Fruit fly (Drosophila melanogaster) whole organism, prepupa: ENCODE data around the gene Lipt2.

Experiments
- Blimp-1 ChIP-seq: fragments of 200-800 bp; sonication (Bioruptor generic); optimal IDR thresholded peaks from 3 replicates; lab custom pipeline; 2017; ENCODE audit warnings: missing biosample characterization, missing genetic modification characterization, mild to moderate bottlenecking, moderate library complexity, missing genetic modification reagents
- CG11762 ChIP-seq: fragments of 200-800 bp; sonication (Bioruptor generic); optimal IDR thresholded peaks from 3 replicates; lab custom pipeline; 2016; ENCODE audit warnings: missing biosample characterization, missing genetic modification characterization; ENCODE audit not compliant: insufficient read depth
- CG11902 ChIP-seq: fragments of 200-800 bp; sonication (Bioruptor generic); optimal IDR thresholded peaks from 3 replicates; lab custom pipeline; 2016; ENCODE audit warnings: missing biosample characterization, missing genetic modification characterization
- CG6808 ChIP-seq: fragments of 200-800 bp; sonication (Bioruptor generic); optimal IDR thresholded peaks from 3 replicates; lab custom pipeline; 2017; ENCODE audit warnings: missing biosample characterization, missing genetic modification characterization, mild to moderate bottlenecking, moderate library complexity, missing genetic modification reagents
- CG6854 ChIP-seq: fragments of 200-800 bp; sonication (Bioruptor generic); optimal IDR thresholded peaks from 2 replicates; lab custom pipeline; 2017; ENCODE audit warnings: missing biosample characterization, mild to moderate bottlenecking, missing genetic modification characterization
- CG9139 ChIP-seq: fragments of 200-800 bp; sonication (Bioruptor generic); optimal IDR thresholded peaks from 3 replicates; lab custom pipeline; 2017; ENCODE audit warnings: missing biosample characterization, mild to moderate bottlenecking, missing genetic modification characterization
- Gug ChIP-seq: fragments of 200-800 bp; sonication (Bioruptor generic); IDR thresholded peaks from 2 replicates; pipeline ENCODE4 v1.3.6; 2022; ENCODE audit warnings: missing biosample characterization, missing genetic modification characterization
- Lpt ChIP-seq: fragments of 200-800 bp; sonication (Bioruptor generic); optimal IDR thresholded peaks from 3 replicates; lab custom pipeline; 2016; ENCODE audit warnings: missing biosample characterization, missing genetic modification characterization
- Sox14 ChIP-seq: fragments of 200-800 bp; sonication (Bioruptor generic); optimal IDR thresholded peaks from 3 replicates; lab custom pipeline; 2016; ENCODE audit warnings: missing biosample characterization, missing genetic modification characterization
- acj6 ChIP-seq: fragments of 200-800 bp; sonication (Bioruptor generic); optimal IDR thresholded peaks from 3 replicates; lab custom pipeline; 2016; ENCODE audit warnings: missing biosample characterization, missing genetic modification characterization
- dsx ChIP-seq: fragments of 200-800 bp; optimal IDR thresholded peaks from 3 replicates; lab custom pipeline; 2019; ENCODE audit warnings: missing biosample characterization, mild to moderate bottlenecking, missing genetic modification characterization, moderate library complexity; ENCODE audit not compliant: poor library complexity, severe bottlenecking
- lz ChIP-seq: fragments of 200-800 bp; sonication (Bioruptor generic); optimal IDR thresholded peaks from 3 replicates; lab custom pipeline; 2016; ENCODE audit warnings: missing biosample characterization, missing genetic modification characterization

dm6 chr3R:4471047-4471751 lies 34.1 kb upstream of the Lipt2 start:
- TF ChIP-seq Blimp-1 (GFP tag; lab: Kevin White, UChicago): no peak
- TF ChIP-seq CG6854 (GFP tag; lab: Kevin White, UChicago): peak; percentile 41
- TF ChIP-seq Sox14 (GFP tag; lab: Kevin White, UChicago): no peak
- TF ChIP-seq CG11902 (GFP tag; lab: Kevin White, UChicago): no peak
- no peak for TF ChIP-seq Gug (GFP tag; lab: Robert Waterston, UW)
- no peak for TF ChIP-seq lz (GFP tag; lab: Kevin White, UChicago)
- no peak for TF ChIP-seq CG11762 (GFP tag; lab: Kevin White, UChicago)
- peak; percentile 21 for TF ChIP-seq CG9139 (GFP tag; lab: Kevin White, UChicago)
- TF ChIP-seq CG6808: no peak
- TF ChIP-seq dsx: peak; percentile 1
- no peak for TF ChIP-seq Lpt
- no peak for TF ChIP-seq acj6 (GFP tag; lab: Kevin White, UChicago)
